Comparison of ENCODE assay signal across 3 fruit fly cellular contexts in the genomic region with DNA sequence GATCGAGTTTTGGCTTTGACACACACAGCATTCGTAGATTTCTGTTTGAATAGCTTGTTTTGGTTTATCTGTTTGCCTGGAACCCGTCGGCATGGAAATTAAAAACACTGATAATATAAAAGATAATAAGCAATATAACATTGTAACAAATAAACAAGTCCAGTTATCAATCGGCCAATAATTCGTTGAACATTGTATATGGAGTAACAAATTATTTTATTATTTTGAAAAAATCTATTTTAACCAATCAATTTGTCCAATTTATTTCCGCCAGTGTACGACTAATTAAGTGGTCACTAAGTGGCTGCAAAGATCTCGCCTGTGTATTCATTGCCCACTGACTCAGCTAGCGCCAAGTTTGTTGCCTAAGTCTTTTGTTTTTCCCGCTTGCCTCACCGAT.
A peak's percentile ranks its signal among the peaks of the same experiment; 100 is the strongest.
TF ChIP-seq lines count a peak whose summit lies in the region.

No protein-coding gene starts in this region.

- TF ChIP-seq CTCF in whole organism, embryonic (GFP tag; optimal IDR thresholded peaks at IDR 0.05; lab: Kevin White, UChicago) = no peak

TF ChIP-seq in whole organism, embryonic, 481 proteins besides CTCF, POLR2A, EP300 and RAD21 (continues in another document):
- 0 out of 3 replicates have a peak, but pooled peaks have one; percentile 13 for TF ChIP-seq H15 (GFP tag; IDR thresholded peaks at IDR 0.05; lab: Robert Waterston, UW)
- peak; percentile 66 for TF ChIP-seq CG3847 (GFP tag; IDR thresholded peaks at IDR 0.05; lab: Robert Waterston, UW)
- TF ChIP-seq Dad (GFP tag; optimal IDR thresholded peaks at IDR 0.05; lab: Kevin White, UChicago) = no peak
- peak; percentile 33; the same call in 1 of the 3 replicates for TF ChIP-seq B-H1 (GFP tag; IDR thresholded peaks at IDR 0.05; lab: Robert Waterston, UW)
- peak; percentile 43; the same call in 1 of the 2 replicates for TF ChIP-seq cas (GFP tag; IDR thresholded peaks at IDR 0.05; lab: Robert Waterston, UW)
- TF ChIP-seq lmd (GFP tag; IDR thresholded peaks at IDR 0.05; lab: Robert Waterston, UW) = peak; percentile 50; the same call in 1 of the 2 replicates
- 0 out of 2 replicates have a peak, but pooled peaks have one; percentile 5 for TF ChIP-seq CG11247 (GFP tag; IDR thresholded peaks at IDR 0.05; lab: Robert Waterston, UW)
- TF ChIP-seq CkIIα-i1 (GFP tag; IDR thresholded peaks at IDR 0.05; lab: Robert Waterston, UW) = no peak
- no peak for TF ChIP-seq CG1529 (GFP tag; optimal IDR thresholded peaks at IDR 0.05; lab: Kevin White, UChicago)
- peak; percentile 24 for TF ChIP-seq CG4424 (GFP tag; optimal IDR thresholded peaks at IDR 0.05; lab: Kevin White, UChicago)
- peak; percentile 16; the same call in 1 of the 3 replicates for TF ChIP-seq croc (GFP tag; conservative IDR thresholded peaks at IDR 0.05; lab: Robert Waterston, UW)
- peak; percentile 34 for TF ChIP-seq CG12659 (GFP tag; optimal IDR thresholded peaks at IDR 0.05; lab: Kevin White, UChicago)
- TF ChIP-seq Xbp1 (GFP tag; optimal IDR thresholded peaks at IDR 0.05; lab: Kevin White, UChicago) = peak; percentile 22
- no peak for TF ChIP-seq MTF-1 (GFP tag; optimal IDR thresholded peaks at IDR 0.05; lab: Kevin White, UChicago; ENCODE audit: borderline replicate concordance)
- no peak for TF ChIP-seq pan (optimal IDR thresholded peaks at IDR 0.05; lab: Kevin White, UChicago)
- TF ChIP-seq pan (GFP tag; optimal IDR thresholded peaks at IDR 0.05 in 1 of 2, IDR thresholded peaks at IDR 0.05 in 1 of 2) = peak in 1 of 2 experiments; percentile 56
- TF ChIP-seq CG30431 (GFP tag; optimal IDR thresholded peaks at IDR 0.05; lab: Kevin White, UChicago) = no peak
- peak; percentile 77 for TF ChIP-seq CG2678 (tag; optimal IDR thresholded peaks at IDR 0.05; lab: Kevin White, UChicago)
- 0 out of 2 replicates have a peak, but pooled peaks have one; percentile 11 for TF ChIP-seq klu (GFP tag; IDR thresholded peaks at IDR 0.05; lab: Robert Waterston, UW)
- TF ChIP-seq z (GFP tag; IDR thresholded peaks at IDR 0.05; lab: Robert Waterston, UW) = no peak
- TF ChIP-seq emc (GFP tag; optimal IDR thresholded peaks at IDR 0.05; lab: Kevin White, UChicago) = no peak
- peak; percentile 35; the same call in 1 of the 2 replicates for TF ChIP-seq esg (GFP tag; conservative IDR thresholded peaks at IDR 0.05; lab: Robert Waterston, UW)
- TF ChIP-seq Hey (tag; optimal IDR thresholded peaks at IDR 0.05; lab: Kevin White, UChicago) = no peak
- peak; percentile 73 for TF ChIP-seq al (GFP tag; IDR thresholded peaks at IDR 0.05; lab: Robert Waterston, UW)
- peak; percentile 52 for TF ChIP-seq bcd (GFP tag; optimal IDR thresholded peaks at IDR 0.05; lab: Kevin White, UChicago)
- TF ChIP-seq Chrac-16 (GFP tag; optimal IDR thresholded peaks at IDR 0.05; lab: Kevin White, UChicago) = peak; percentile 18

TF ChIP-seq in whole organism, prepupa, 60 proteins besides CTCF, POLR2A, EP300 and RAD21:
- TF ChIP-seq CG7368 (GFP tag; optimal IDR thresholded peaks at IDR 0.05; lab: Kevin White, UChicago) (no peak), CG32006 (GFP tag; optimal IDR thresholded peaks at IDR 0.05; lab: Kevin White, UChicago) (peak; percentile 40), CG6276 (GFP tag; optimal IDR thresholded peaks at IDR 0.05; lab: Kevin White, UChicago) (peak; percentile 40), CG6163 (GFP tag; IDR thresholded peaks at IDR 0.05; lab: Robert Waterston, UW) (peak; percentile 45; the same call in 1 of the 3 replicates), CG15336 (GFP tag; IDR thresholded peaks at IDR 0.05; lab: Robert Waterston, UW) (peak; percentile 60), CG8119 (GFP tag; IDR thresholded peaks at IDR 0.05; lab: Robert Waterston, UW) (peak; percentile 50; the same call in 1 of the 3 replicates), CG6808 (GFP tag; optimal IDR thresholded peaks at IDR 0.05; lab: Kevin White, UChicago) (no peak), Hr4 (GFP tag; optimal IDR thresholded peaks at IDR 0.05; lab: Kevin White, UChicago) (peak; percentile 40), CG11294 (GFP tag; IDR thresholded peaks at IDR 0.05; lab: Robert Waterston, UW) (peak; percentile 36; the same call in 1 of the 2 replicates), eg (GFP tag; IDR thresholded peaks at IDR 0.05; lab: Robert Waterston, UW) (peak; percentile 71; the same call in 2 of the 3 replicates), CG10669 (GFP tag; optimal IDR thresholded peaks at IDR 0.05; lab: Kevin White, UChicago) (no peak), CG8319 (GFP tag; optimal IDR thresholded peaks at IDR 0.05; lab: Kevin White, UChicago) (no peak)

TF ChIP-seq in whole organism, pupa, 21 proteins besides CTCF, POLR2A, EP300 and RAD21:
- TF ChIP-seq CG8301 (tag; optimal IDR thresholded peaks at IDR 0.05; lab: Kevin White, UChicago) = no peak
- TF ChIP-seq EcR (GFP tag; optimal IDR thresholded peaks at IDR 0.05; lab: Kevin White, UChicago) = no peak
- TF ChIP-seq CG34367 (tag; optimal IDR thresholded peaks at IDR 0.05; lab: Kevin White, UChicago) = no peak
- no peak for TF ChIP-seq rn (GFP tag; IDR thresholded peaks at IDR 0.05; lab: Robert Waterston, UW)
- TF ChIP-seq Ets98B (GFP tag; IDR thresholded peaks at IDR 0.05; lab: Robert Waterston, UW) = 0 out of 2 replicates have a peak, but pooled peaks have one; percentile 20
- no peak for TF ChIP-seq CG8159 (tag; optimal IDR thresholded peaks at IDR 0.05; lab: Kevin White, UChicago)
- TF ChIP-seq gl (tag; optimal IDR thresholded peaks at IDR 0.05; lab: Kevin White, UChicago) = no peak
- TF ChIP-seq Pif1B (GFP tag; optimal IDR thresholded peaks at IDR 0.05; lab: Kevin White, UChicago) = no peak
- TF ChIP-seq D1 (tag; optimal IDR thresholded peaks at IDR 0.05; lab: Kevin White, UChicago) = no peak
- TF ChIP-seq CG9948 (tag; optimal IDR thresholded peaks at IDR 0.05; lab: Kevin White, UChicago) = no peak
- TF ChIP-seq Snoo (tag; optimal IDR thresholded peaks at IDR 0.05; lab: Kevin White, UChicago) = no peak
- TF ChIP-seq fd96Ca (GFP tag; IDR thresholded peaks at IDR 0.05; lab: Robert Waterston, UW) = no peak
- no peak for TF ChIP-seq CG13204 (GFP tag; optimal IDR thresholded peaks at IDR 0.05; lab: Kevin White, UChicago)
- TF ChIP-seq CG12605 (GFP tag; IDR thresholded peaks at IDR 0.05; lab: Robert Waterston, UW) = no peak
- TF ChIP-seq Pif1A (GFP tag; optimal IDR thresholded peaks at IDR 0.05; lab: Kevin White, UChicago) = no peak
- no peak for TF ChIP-seq CG14655 (GFP tag; optimal IDR thresholded peaks at IDR 0.05; lab: Kevin White, UChicago)
- no peak for TF ChIP-seq CG17806 (tag; optimal IDR thresholded peaks at IDR 0.05; lab: Kevin White, UChicago)
- no peak for TF ChIP-seq CG10348 (GFP tag; IDR thresholded peaks at IDR 0.05; lab: Robert Waterston, UW)
- TF ChIP-seq CG15710 (tag; optimal IDR thresholded peaks at IDR 0.05; lab: Kevin White, UChicago) = no peak
- peak; percentile 70; the same call in 2 of the 3 replicates for TF ChIP-seq CG4496 (GFP tag; IDR thresholded peaks at IDR 0.05; lab: Robert Waterston, UW)
- peak; percentile 44; the same call in 1 of the 2 replicates for TF ChIP-seq CG32121 (GFP tag; IDR thresholded peaks at IDR 0.05; lab: Robert Waterston, UW)

Comparison
In these comparisons a context has a peak if more than half of its experiments do, and no peak if none do; other contexts are left out.
1. Of the 7 proteins assayed by ChIP-seq in both whole organism, embryonic and whole organism, prepupa: peak only in whole organism, embryonic: Blimp-1, CG6854 and Sox102F; only in whole organism, prepupa: none; in both: none; in neither: 4.